Worm (Caenorhabditis elegans) whole organism, L3 larva: ENCODE measurements around the gene mks-5.

ENCODE experiments used
- R02D3.7 ChIP-seq: fragments of 150-350 bp; optimal IDR thresholded peaks from 2 replicates; lab custom pipeline; 2014; ENCODE audit warnings: missing biosample characterization, missing genetic modification characterization
- ZK546.5 ChIP-seq: sonication (generic microtip); optimal IDR thresholded peaks from 2 replicates; lab custom pipeline; 2017; ENCODE audit warnings: missing biosample characterization, missing genetic modification characterization
- ama-1 ChIP-seq: fragments of 150-350 bp; optimal IDR thresholded peaks from 2 replicates; lab custom pipeline; 2018
- ceh-16 ChIP-seq: sonication (generic microtip); optimal IDR thresholded peaks from 2 replicates; lab custom pipeline; 2017; ENCODE audit warnings: missing biosample characterization, missing genetic modification characterization
- ceh-28 ChIP-seq: fragments of 150-350 bp; optimal IDR thresholded peaks from 2 replicates; lab custom pipeline; 2014; ENCODE audit warnings: missing biosample characterization, missing genetic modification reagents, missing genetic modification characterization
- ceh-82 ChIP-seq: fragments of 150-350 bp; optimal IDR thresholded peaks from 2 replicates; lab custom pipeline; 2014; ENCODE audit warnings: missing biosample characterization, missing genetic modification characterization
- daf-12 ChIP-seq: fragments of 150-350 bp; optimal IDR thresholded peaks from 2 replicates; lab custom pipeline; 2014; ENCODE audit warnings: missing biosample characterization, missing genetic modification reagents, missing genetic modification characterization
- egl-27 ChIP-seq: sonication (generic microtip); optimal IDR thresholded peaks from 4 replicates; lab custom pipeline; 2017; ENCODE audit warnings: missing biosample characterization, missing genetic modification reagents, missing genetic modification characterization
- egl-5 ChIP-seq: fragments of 150-350 bp; optimal IDR thresholded peaks from 2 replicates; lab custom pipeline; 2017; ENCODE audit warnings: missing biosample characterization, missing genetic modification reagents, missing genetic modification characterization, inconsistent platforms
- elt-1 ChIP-seq: fragments of 150-350 bp; optimal IDR thresholded peaks from 2 replicates; lab custom pipeline; 2014; ENCODE audit warnings: missing biosample characterization, missing genetic modification characterization
- elt-2 ChIP-seq: sonication (generic microtip); optimal IDR thresholded peaks from 2 replicates; lab custom pipeline; 2016; ENCODE audit warnings: missing genetic modification reagents, mild to moderate bottlenecking, missing genetic modification characterization, missing compliant biosample characterization
- elt-3 ChIP-seq, 3 experiments: fragments of 150-350 bp in 1 of 3; sonication (generic microtip) in 2 of 3; optimal IDR thresholded peaks; 2 replicates in 2 of 3; 4 replicates in 1 of 3; lab custom pipeline; 2014 to 2017; ENCODE audit warnings: missing biosample characterization in 3 of 3, missing genetic modification characterization in 3 of 3
- fkh-10 ChIP-seq: sonication (generic microtip); optimal IDR thresholded peaks from 2 replicates; lab custom pipeline; 2017; ENCODE audit warnings: missing biosample characterization, missing genetic modification reagents, missing genetic modification characterization
- fos-1 ChIP-seq: fragments of 150-350 bp; optimal IDR thresholded peaks from 2 replicates; lab custom pipeline; 2014; ENCODE audit warnings: missing biosample characterization, missing genetic modification characterization
- hmg-11 ChIP-seq: sonication (generic microtip); optimal IDR thresholded peaks from 2 replicates; lab custom pipeline; 2016; ENCODE audit warnings: missing genetic modification characterization, missing compliant biosample characterization
- lin-15B ChIP-seq: fragments of 150-350 bp; optimal IDR thresholded peaks from 2 replicates; lab custom pipeline; 2014; ENCODE audit warnings: missing biosample characterization, missing genetic modification characterization
- lsy-12 ChIP-seq: sonication (generic microtip); optimal IDR thresholded peaks from 2 replicates; lab custom pipeline; 2016; ENCODE audit warnings: mild to moderate bottlenecking, missing genetic modification characterization, missing compliant biosample characterization
- mdl-1 ChIP-seq: fragments of 150-350 bp; optimal IDR thresholded peaks from 2 replicates; lab custom pipeline; 2014; ENCODE audit warnings: missing biosample characterization, missing genetic modification characterization
- nhr-11 ChIP-seq: fragments of 150-350 bp; optimal IDR thresholded peaks from 2 replicates; lab custom pipeline; 2014; ENCODE audit warnings: missing biosample characterization, missing genetic modification characterization
- nhr-12 ChIP-seq: fragments of 150-350 bp; optimal IDR thresholded peaks from 2 replicates; lab custom pipeline; 2014; ENCODE audit warnings: missing biosample characterization, missing genetic modification characterization
- nhr-23 ChIP-seq: fragments of 150-350 bp; optimal IDR thresholded peaks from 2 replicates; lab custom pipeline; 2014; ENCODE audit warnings: missing biosample characterization, missing genetic modification reagents, missing genetic modification characterization
- nhr-237 ChIP-seq: fragments of 150-350 bp; optimal IDR thresholded peaks from 2 replicates; lab custom pipeline; 2014; ENCODE audit warnings: missing biosample characterization, missing genetic modification characterization
- nhr-25 ChIP-seq: sonication (generic microtip); optimal IDR thresholded peaks from 2 replicates; lab custom pipeline; 2017; ENCODE audit warnings: missing biosample characterization, missing genetic modification characterization
- nhr-28 ChIP-seq: fragments of 150-350 bp; optimal IDR thresholded peaks from 2 replicates; lab custom pipeline; 2014; ENCODE audit warnings: missing biosample characterization, missing genetic modification characterization
- nhr-67 ChIP-seq: fragments of 150-350 bp; optimal IDR thresholded peaks from 2 replicates; lab custom pipeline; 2014; ENCODE audit warnings: missing biosample characterization, missing genetic modification characterization
- nhr-76 ChIP-seq: fragments of 150-350 bp; sonication (generic microtip); optimal IDR thresholded peaks from 5 replicates; lab custom pipeline; 2014; ENCODE audit warnings: missing biosample characterization, missing genetic modification characterization
- nhr-77 ChIP-seq: fragments of 150-350 bp; optimal IDR thresholded peaks from 2 replicates; lab custom pipeline; 2014; ENCODE audit warnings: missing biosample characterization, missing genetic modification characterization
- pha-4 ChIP-seq: fragments of 150-350 bp; optimal IDR thresholded peaks from 2 replicates; lab custom pipeline; 2014; ENCODE audit warnings: missing biosample characterization, missing genetic modification reagents, missing genetic modification characterization
- pqm-1 ChIP-seq: fragments of 150-350 bp; optimal IDR thresholded peaks from 2 replicates; lab custom pipeline; 2017; ENCODE audit warnings: missing biosample characterization, missing genetic modification characterization, inconsistent platforms
- sea-2 ChIP-seq: fragments of 150-350 bp; sonication (generic microtip); optimal IDR thresholded peaks from 4 replicates; lab custom pipeline; 2014; ENCODE audit warnings: missing biosample characterization, missing genetic modification reagents, missing genetic modification characterization
- skn-1 ChIP-seq: fragments of 150-350 bp; optimal IDR thresholded peaks from 2 replicates; lab custom pipeline; 2014; ENCODE audit warnings: missing biosample characterization, missing genetic modification characterization
- tbx-2 ChIP-seq: sonication (generic microtip); optimal IDR thresholded peaks from 2 replicates; lab custom pipeline; 2016; ENCODE audit warnings: mild to moderate bottlenecking, missing genetic modification characterization, missing compliant biosample characterization
- unc-39 ChIP-seq: sonication (generic microtip); optimal IDR thresholded peaks from 4 replicates; lab custom pipeline; 2017; ENCODE audit warnings: missing biosample characterization, missing genetic modification characterization
- ztf-11 ChIP-seq: fragments of 150-350 bp; optimal IDR thresholded peaks from 2 replicates; lab custom pipeline; 2014; ENCODE audit warnings: missing biosample characterization, missing genetic modification characterization

mks-5 gene

ce11 chrII:10707439-10708096 lies 12.5 kb upstream of the mks-5 start:
- no peak for TF ChIP-seq nhr-67 (tag; lab: Kevin White, UChicago)

- no peak for TF ChIP-seq pqm-1 (tag; lab: Kevin White, UChicago)
- no peak for TF ChIP-seq daf-12 (tag; lab: Kevin White, UChicago)
- no peak for TF ChIP-seq ama-1 (lab: Kevin White, UChicago)
- no peak for TF ChIP-seq ceh-16 (tag; lab: Kevin White, UChicago)
- TF ChIP-seq elt-3 (tag; optimal IDR thresholded peaks at IDR 0.05; lab: Kevin White, UChicago), result no peak
- no peak for TF ChIP-seq mdl-1 (tag; lab: Kevin White, UChicago)
- no peak for TF ChIP-seq nhr-76
- TF ChIP-seq lin-15B (tag; lab: Kevin White, UChicago), result no peak
- no peak for TF ChIP-seq egl-5 (tag; lab: Kevin White, UChicago)
- TF ChIP-seq ZK546.5 (tag; lab: Kevin White, UChicago), result no peak
- TF ChIP-seq nhr-12 (tag; lab: Kevin White, UChicago), result no peak
- TF ChIP-seq unc-39 (tag; lab: Kevin White, UChicago), result no peak
- no peak for TF ChIP-seq ztf-11 (tag; lab: Kevin White, UChicago)
- TF ChIP-seq lsy-12 (tag; lab: Kevin White, UChicago), result no peak
- no peak for TF ChIP-seq nhr-28 (tag; lab: Kevin White, UChicago)
- TF ChIP-seq elt-1 (tag; lab: Kevin White, UChicago), result no peak
- no peak for TF ChIP-seq nhr-77
- TF ChIP-seq nhr-25 (tag; lab: Kevin White, UChicago), result no peak
- no peak for TF ChIP-seq R02D3.7 (tag; lab: Kevin White, UChicago)
- no peak for TF ChIP-seq skn-1 (tag; lab: Kevin White, UChicago)
- TF ChIP-seq, all 47 proteins: peak for 0
These were observed 11.4 kb upstream of the mks-5 start, which contains the start of gene bli-1 for ce11 chrII:10708660-10709059. TSS of gene bli-1 (plus strand) at chrII:10708960.

- no peak for TF ChIP-seq nhr-23 (tag; lab: Kevin White, UChicago)
- TF ChIP-seq lin-15B (tag; lab: Kevin White, UChicago), result peak; percentile 47
These were observed 5.6 kb upstream of the mks-5 start, which contains the start of the genes dph-2 and C09G5.7 for ce11 chrII:10714262-10714933. TSS of gene dph-2 (minus strand) at chrII:10714297. TSS of gene C09G5.7 (plus strand) at chrII:10714883.

- TF ChIP-seq egl-27 (tag; lab: Kevin White, UChicago) (no peak), pha-4 (tag; lab: Kevin White, UChicago) (no peak), elt-3 (tag; optimal IDR thresholded peaks at IDR 0.05; lab: Kevin White, UChicago) (no peak), nhr-11 (tag; lab: Kevin White, UChicago) (no peak), sea-2 (no peak), ceh-16 (tag; lab: Kevin White, UChicago) (no peak), ceh-28 (tag; lab: Kevin White, UChicago) (no peak), ceh-82 (tag; lab: Kevin White, UChicago) (no peak), unc-39 (tag; lab: Kevin White, UChicago) (no peak), nhr-237 (tag; lab: Kevin White, UChicago) (no peak), tbx-2 (tag; lab: Kevin White, UChicago) (no peak), nhr-77 (no peak), egl-5 (tag; lab: Kevin White, UChicago) (no peak), elt-2 (tag; lab: Kevin White, UChicago) (no peak), hmg-11 (tag; lab: Kevin White, UChicago) (no peak), ZK546.5 (tag; lab: Kevin White, UChicago) (no peak)
These were observed 2.9 kb upstream of the mks-5 start, which contains the start of gene C09G5.13 for ce11 chrII:10717124-10717523. TSS of gene C09G5.13 (plus strand) at chrII:10717424.

- TF ChIP-seq lin-15B (tag; lab: Kevin White, UChicago), result no peak
- no peak for TF ChIP-seq ama-1 (lab: Kevin White, UChicago)
- TF ChIP-seq fos-1 (tag; lab: Kevin White, UChicago), result no peak
- no peak for TF ChIP-seq fkh-10 (GFP tag; lab: Kevin White, UChicago)
- no peak for TF ChIP-seq ceh-16 (tag; lab: Kevin White, UChicago)
- TF ChIP-seq elt-2 (tag; lab: Kevin White, UChicago), result no peak
- no peak for TF ChIP-seq pqm-1 (tag; lab: Kevin White, UChicago)
- no peak for TF ChIP-seq nhr-28 (tag; lab: Kevin White, UChicago)
- TF ChIP-seq sea-2, result no peak
- TF ChIP-seq unc-39 (tag; lab: Kevin White, UChicago), result no peak
These were observed 3.0 kb downstream of the mks-5 start, which contains the start of gene C09G5.14 for ce11 chrII:10723069-10723468. TSS of gene C09G5.14 (minus strand) at chrII:10723169.
